Worm (Caenorhabditis elegans): ENCODE data around the gene fbxb-40.
"Not testable (repeated sequence)": the region's sequence is repeated elsewhere in the genome, so short reads cannot be mapped to it uniquely, and the experiment has no call there.

- not testable (repeated sequence) for TF ChIP-seq che-1 (tag; optimal IDR thresholded peaks at IDR 0.05); elt-2 (tag; optimal IDR thresholded peaks at IDR 0.05); ama-1 (optimal IDR thresholded peaks at IDR 0.05); ceh-45 (GFP tag; IDR thresholded peaks at IDR 0.05); tbx-2 (tag; optimal IDR thresholded peaks at IDR 0.05); madf-2 (tag; optimal IDR thresholded peaks at IDR 0.05); pha-4 (tag; optimal IDR thresholded peaks at IDR 0.05); ceh-30 (tag; optimal IDR thresholded peaks at IDR 0.05); F13H6.1 (tag; optimal IDR thresholded peaks at IDR 0.05)
Observed at ce11 chrII:1060702-1061101, 11.0 kb upstream of the fbxb-40 start, which contains the start of gene btb-10.

Data from whole organism, late embryonic.